Fruit fly (Drosophila melanogaster) whole organism, embryonic: ENCODE measurements around the gene Ubi-p5E.
A peak's percentile ranks its signal among the peaks of the same experiment; 100 is the strongest.

Source experiments
- Abd-B ChIP-seq: fragments of 200-800 bp; sonication (Bioruptor generic); optimal IDR thresholded peaks from 2 replicates; lab custom pipeline; 2018; ENCODE audit warnings: missing biosample characterization, mild to moderate bottlenecking, missing genetic modification characterization, moderate library complexity
- Atf6 ChIP-seq: fragments of 200-800 bp; sonication (Bioruptor generic); IDR thresholded peaks from 2 replicates; pipeline ENCODE4 v1.3.6; 2022; ENCODE audit warnings: missing biosample characterization, missing genetic modification characterization
- Bgb ChIP-seq: fragments of 200-800 bp; sonication (Bioruptor generic); IDR thresholded peaks from 2 replicates; pipeline ENCODE4 v1.3.6; 2022; ENCODE audit warnings: missing biosample characterization, missing genetic modification characterization; ENCODE audit not compliant: partially characterized antibody
- BtbVII ChIP-seq: fragments of 200-800 bp; sonication (Bioruptor generic); optimal IDR thresholded peaks from 3 replicates; lab custom pipeline; 2017; ENCODE audit warnings: missing biosample characterization, mild to moderate bottlenecking, missing genetic modification characterization
- CG10147 ChIP-seq: fragments of 200-800 bp; sonication (Bioruptor generic); optimal IDR thresholded peaks from 2 replicates; lab custom pipeline; 2019; ENCODE audit warnings: missing biosample characterization, mild to moderate bottlenecking, missing genetic modification characterization, moderate library complexity
- CG10209 ChIP-seq: fragments of 200-800 bp; sonication (Bioruptor generic); optimal IDR thresholded peaks from 3 replicates; lab custom pipeline; 2017; ENCODE audit warnings: missing biosample characterization, mild to moderate bottlenecking, missing genetic modification characterization, missing genetic modification reagents
- CG1024 ChIP-seq: fragments of 200-800 bp; sonication (Bioruptor generic); IDR thresholded peaks from 2 replicates; pipeline ENCODE4 v1.3.6; 2022; ENCODE audit warnings: missing biosample characterization, missing genetic modification characterization
- CG10959 ChIP-seq: fragments of 200-800 bp; sonication (Bioruptor generic); IDR thresholded peaks from 2 replicates; pipeline ENCODE4 v1.3.6; 2022; ENCODE audit warnings: missing biosample characterization, missing genetic modification characterization
- CG11093 ChIP-seq: fragments of 200-800 bp; sonication (Bioruptor generic); IDR thresholded peaks from 3 replicates; pipeline ENCODE4 v1.3.6; 2022; ENCODE audit warnings: missing biosample characterization, missing genetic modification characterization
- CG11695 ChIP-seq: fragments of 200-800 bp; sonication (Bioruptor generic); IDR thresholded peaks from 3 replicates; pipeline ENCODE4 v1.3.6; 2022; ENCODE audit warnings: missing biosample characterization, missing genetic modification characterization
- CG13296 ChIP-seq: fragments of 200-800 bp; sonication (Bioruptor generic); optimal IDR thresholded peaks from 3 replicates; lab custom pipeline; 2018; ENCODE audit warnings: missing biosample characterization, mild to moderate bottlenecking, missing genetic modification characterization
- CG14667 ChIP-seq: fragments of 200-800 bp; sonication (Bioruptor generic); IDR thresholded peaks from 2 replicates; pipeline ENCODE4 v1.3.6; 2022; ENCODE audit warnings: missing biosample characterization, missing genetic modification characterization
- CG17186 ChIP-seq: fragments of 200-800 bp; sonication (Bioruptor generic); optimal IDR thresholded peaks from 3 replicates; lab custom pipeline; 2017; ENCODE audit warnings: missing biosample characterization, missing genetic modification reagents, missing genetic modification characterization
- CG17568 ChIP-seq: fragments of 200-800 bp; sonication (Bioruptor generic); optimal IDR thresholded peaks from 2 replicates; lab custom pipeline; 2018; ENCODE audit warnings: missing biosample characterization, mild to moderate bottlenecking, missing genetic modification characterization, moderate library complexity
- CG17829 ChIP-seq: fragments of 200-800 bp; optimal IDR thresholded peaks from 2 replicates; lab custom pipeline; 2019; ENCODE audit warnings: missing biosample characterization, mild to moderate bottlenecking, missing genetic modification characterization, moderate library complexity
- CG3847 ChIP-seq: fragments of 200-800 bp; sonication (Bioruptor generic); IDR thresholded peaks from 2 replicates; pipeline ENCODE4 v1.3.6; 2022; ENCODE audit warnings: missing biosample characterization, missing genetic modification characterization
- CG7357 ChIP-seq: fragments of 200-800 bp; sonication (Bioruptor generic); IDR thresholded peaks from 3 replicates; pipeline ENCODE4 v1.3.6; 2022; ENCODE audit warnings: missing biosample characterization, missing genetic modification characterization
- CG7372 ChIP-seq: fragments of 200-800 bp; sonication (Bioruptor generic); IDR thresholded peaks from 2 replicates; pipeline ENCODE4 v1.3.6; 2022; ENCODE audit warnings: missing biosample characterization, missing genetic modification characterization
- CG7786 ChIP-seq: fragments of 200-800 bp; sonication (Bioruptor generic); optimal IDR thresholded peaks from 2 replicates; lab custom pipeline; 2016; ENCODE audit warnings: missing biosample characterization, missing genetic modification characterization
- CG7987 ChIP-seq: fragments of 200-800 bp; sonication (Bioruptor generic); optimal IDR thresholded peaks from 2 replicates; lab custom pipeline; 2018; ENCODE audit warnings: missing biosample characterization, mild to moderate bottlenecking, missing genetic modification characterization, moderate library complexity
- CG8281 ChIP-seq: fragments of 200-800 bp; sonication (Bioruptor generic); optimal IDR thresholded peaks from 2 replicates; lab custom pipeline; 2018; ENCODE audit warnings: missing biosample characterization, mild to moderate bottlenecking, missing genetic modification characterization, moderate library complexity
- CG8478 ChIP-seq: fragments of >200 bp; optimal IDR thresholded peaks from 2 replicates; lab custom pipeline; 2018
- CkIIα-i1 ChIP-seq: fragments of 200-800 bp; sonication (Bioruptor generic); IDR thresholded peaks from 2 replicates; pipeline ENCODE4 v1.3.6; 2022; ENCODE audit warnings: missing biosample characterization, missing genetic modification characterization
- CoRest ChIP-seq: fragments of 200-800 bp; sonication (Bioruptor generic); optimal IDR thresholded peaks from 3 replicates; lab custom pipeline; 2018; ENCODE audit warnings: missing biosample characterization, mild to moderate bottlenecking, missing genetic modification characterization, moderate library complexity
- Dip2 ChIP-seq: fragments of 200-800 bp; sonication (Bioruptor generic); IDR thresholded peaks from 2 replicates; pipeline ENCODE4 v1.3.6; 2022; ENCODE audit warnings: missing biosample characterization, missing genetic modification characterization
- Drgx ChIP-seq: fragments of 200-800 bp; sonication (Bioruptor generic); IDR thresholded peaks from 2 replicates; pipeline ENCODE4 v1.3.6; 2022; ENCODE audit warnings: missing biosample characterization, missing genetic modification characterization
- E2f1 ChIP-seq: fragments of 200-800 bp; sonication (Bioruptor generic); IDR thresholded peaks from 2 replicates; pipeline ENCODE4 v1.3.6; 2022; ENCODE audit warnings: missing biosample characterization, missing genetic modification characterization
- Elba2 ChIP-seq: fragments of 200-800 bp; sonication (Bioruptor generic); optimal IDR thresholded peaks from 3 replicates; lab custom pipeline; 2016; ENCODE audit warnings: missing biosample characterization, missing genetic modification characterization
- Fer1 ChIP-seq: fragments of 200-800 bp; sonication (Bioruptor generic); optimal IDR thresholded peaks from 2 replicates; lab custom pipeline; 2017; ENCODE audit warnings: missing biosample characterization, mild to moderate bottlenecking, missing genetic modification characterization
- Gug ChIP-seq: fragments of 200-800 bp; sonication (Bioruptor generic); IDR thresholded peaks from 4 replicates; pipeline ENCODE4 v1.3.6; 2022; ENCODE audit warnings: missing biosample characterization, missing genetic modification characterization
- Hr39 ChIP-seq: fragments of >200 bp; optimal IDR thresholded peaks from 2 replicates; lab custom pipeline; 2017
- Mad ChIP-seq: fragments of 200-800 bp; sonication (Bioruptor generic); optimal IDR thresholded peaks from 2 replicates; lab custom pipeline; 2016; ENCODE audit warnings: missing biosample characterization, missing genetic modification characterization
- Nf-YA ChIP-seq: fragments of 200-800 bp; sonication (Bioruptor generic); IDR thresholded peaks from 2 replicates; pipeline ENCODE4 v1.3.6; 2022; ENCODE audit warnings: missing biosample characterization, missing genetic modification characterization
- Nf-YC ChIP-seq: fragments of 200-800 bp; optimal IDR thresholded peaks from 3 replicates; lab custom pipeline; 2019; ENCODE audit warnings: missing biosample characterization, mild to moderate bottlenecking, missing genetic modification characterization, moderate library complexity
- NfI ChIP-seq: fragments of 200-800 bp; sonication (Bioruptor generic); optimal IDR thresholded peaks from 3 replicates; lab custom pipeline; 2018; ENCODE audit warnings: missing biosample characterization, mild to moderate bottlenecking, missing genetic modification characterization, moderate library complexity
- Usf ChIP-seq: fragments of 200-800 bp; sonication (Bioruptor generic); optimal IDR thresholded peaks from 2 replicates; lab custom pipeline; 2017; ENCODE audit warnings: missing genotype, missing biosample characterization, missing genetic modification characterization
- al ChIP-seq: fragments of 200-800 bp; sonication (Bioruptor generic); IDR thresholded peaks from 2 replicates; pipeline ENCODE4 v1.3.6; 2022; ENCODE audit warnings: missing biosample characterization, missing genetic modification characterization
- br ChIP-seq: fragments of >200 bp; optimal IDR thresholded peaks from 2 replicates; lab custom pipeline; 2017
- chm ChIP-seq: fragments of 200-800 bp; sonication (Bioruptor generic); IDR thresholded peaks from 2 replicates; pipeline ENCODE4 v1.3.6; 2022; ENCODE audit warnings: missing biosample characterization, missing genetic modification characterization
- chn ChIP-seq: fragments of 200-800 bp; sonication (Bioruptor generic); optimal IDR thresholded peaks from 2 replicates; lab custom pipeline; 2016; ENCODE audit warnings: missing biosample characterization, missing genetic modification characterization
- crp ChIP-seq, 2 experiments: fragments of 200-800 bp; sonication (Bioruptor generic); optimal IDR thresholded peaks; 2 replicates in 1 of 2; 3 replicates in 1 of 2; lab custom pipeline; 2017; ENCODE audit warnings: missing biosample characterization in 2 of 2, missing genetic modification characterization in 2 of 2, mild to moderate bottlenecking in 1 of 2, moderate library complexity in 1 of 2
- cwo ChIP-seq: fragments of 200-800 bp; sonication (Bioruptor generic); optimal IDR thresholded peaks from 3 replicates; lab custom pipeline; 2017; ENCODE audit warnings: missing biosample characterization, missing genetic modification characterization, mild to moderate bottlenecking, moderate library complexity, missing genetic modification reagents
- fd96Cb ChIP-seq: fragments of 200-800 bp; sonication (Bioruptor generic); optimal IDR thresholded peaks from 2 replicates; lab custom pipeline; 2018; ENCODE audit warnings: missing biosample characterization, mild to moderate bottlenecking, missing genetic modification characterization, moderate library complexity
- ftz-f1 ChIP-seq: fragments of 200-800 bp; sonication (Bioruptor generic); optimal IDR thresholded peaks from 2 replicates; lab custom pipeline; 2016; ENCODE audit warnings: missing biosample characterization, missing genetic modification characterization
- lbe ChIP-seq: fragments of 200-800 bp; sonication (Bioruptor generic); optimal IDR thresholded peaks from 2 replicates; lab custom pipeline; 2016; ENCODE audit warnings: missing biosample characterization, mild to moderate bottlenecking, missing genetic modification characterization
- mam ChIP-seq: fragments of 200-800 bp; sonication (Bioruptor generic); optimal IDR thresholded peaks from 3 replicates; lab custom pipeline; 2016; ENCODE audit warnings: missing biosample characterization, missing genetic modification characterization
- nerfin-2 ChIP-seq: fragments of 200-800 bp; sonication (Bioruptor generic); IDR thresholded peaks from 2 replicates; pipeline ENCODE4 v1.3.6; 2022; ENCODE audit warnings: missing biosample characterization, missing genetic modification characterization; ENCODE audit not compliant: partially characterized antibody
- ssp ChIP-seq: fragments of 200-800 bp; sonication (Bioruptor generic); IDR thresholded peaks from 2 replicates; pipeline ENCODE4 v1.3.6; 2022; ENCODE audit warnings: missing biosample characterization, missing genetic modification characterization
- sug ChIP-seq: fragments of 200-800 bp; optimal IDR thresholded peaks from 2 replicates; lab custom pipeline; 2019; ENCODE audit warnings: missing biosample characterization, mild to moderate bottlenecking, missing genetic modification characterization, moderate library complexity
- unc-4 ChIP-seq: fragments of 200-800 bp; sonication (Bioruptor generic); IDR thresholded peaks from 2 replicates; pipeline ENCODE4 v1.3.6; 2022; ENCODE audit warnings: missing biosample characterization, missing genetic modification characterization; ENCODE audit not compliant: partially characterized antibody
- wdn ChIP-seq: fragments of 200-800 bp; sonication (Bioruptor generic); IDR thresholded peaks from 2 replicates; pipeline ENCODE4 v1.3.6; 2022; ENCODE audit warnings: missing biosample characterization, missing genetic modification characterization
- zfh2 ChIP-seq: fragments of 200-800 bp; sonication (Bioruptor generic); optimal IDR thresholded peaks from 2 replicates; lab custom pipeline; 2016; ENCODE audit warnings: missing biosample characterization, missing genetic modification characterization

Gene Ubi-p5E

DNA sequence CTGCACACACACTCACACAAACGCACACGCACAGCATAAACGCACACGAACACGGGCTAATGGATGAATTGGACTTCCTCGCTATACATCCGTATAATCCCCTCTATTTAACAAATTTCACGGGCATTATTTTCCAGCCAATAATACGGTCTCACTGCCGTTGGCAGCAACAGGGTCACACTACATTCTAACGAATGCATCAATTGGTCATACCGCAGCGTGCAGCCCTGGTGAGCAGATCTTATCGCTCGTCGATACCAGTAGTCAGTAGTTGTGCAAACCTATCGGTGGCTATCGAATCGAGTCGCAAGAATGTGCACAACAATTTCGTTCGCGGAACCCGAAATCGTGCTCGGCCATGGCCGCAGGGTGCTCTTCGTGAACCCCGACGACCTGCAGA lies 8.4 kb upstream of the Ubi-p5E start, which contains the start of the genes Top3beta and wuho (continued):
- TF ChIP-seq sug (tag; lab: Kevin White, UChicago) (peak; percentile 66), nerfin-2 (GFP tag; lab: Robert Waterston, UW) (peak; percentile 18; the same call in 1 of the 2 replicates), Hr39 (lab: Kevin White, UChicago) (no peak), crp (GFP tag; optimal IDR thresholded peaks at IDR 0.05; lab: Kevin White, UChicago) (peak in 1 of 2 experiments; percentile 44), zfh2 (GFP tag; lab: Kevin White, UChicago) (peak; percentile 28), CG17829 (tag; lab: Kevin White, UChicago) (peak; percentile 69), Dip2 (no peak), CG17186 (GFP tag; lab: Kevin White, UChicago) (peak; percentile 85), Abd-B (peak; percentile 25), ftz-f1 (GFP tag; lab: Kevin White, UChicago) (peak; percentile 58), CG10147 (GFP tag; lab: Kevin White, UChicago) (peak; percentile 14), chm (GFP tag; lab: Robert Waterston, UW) (peak; percentile 28; the same call in 1 of the 2 replicates), al (GFP tag; lab: Robert Waterston, UW) (no peak), chn (GFP tag; lab: Kevin White, UChicago) (peak; percentile 8), CG10959 (GFP tag; lab: Robert Waterston, UW) (no peak), fd96Cb (tag; lab: Kevin White, UChicago) (no peak), CG7372 (no peak), CG8478 (lab: Kevin White, UChicago) (no peak), Atf6 (GFP tag; lab: Robert Waterston, UW) (no peak), mam (peak; percentile 58), Gug (GFP tag; lab: Robert Waterston, UW) (no peak), CG11093 (GFP tag; lab: Robert Waterston, UW) (no peak), unc-4 (GFP tag; lab: Robert Waterston, UW) (peak; percentile 74), CG8281 (no peak), lbe (peak; percentile 30), cwo (GFP tag; lab: Kevin White, UChicago) (no peak), Nf-YC (tag; lab: Kevin White, UChicago) (peak; percentile 74), CG11695 (GFP tag; lab: Robert Waterston, UW) (no peak), Usf (no peak), E2f1 (GFP tag; lab: Robert Waterston, UW) (no peak), CoRest (peak; percentile 32), CG3847 (GFP tag; lab: Robert Waterston, UW) (peak; percentile 54; the same call in 1 of the 2 replicates), CG7357 (no peak), Elba2 (GFP tag; lab: Kevin White, UChicago) (peak; percentile 23), CG7987 (GFP tag; lab: Kevin White, UChicago) (peak; percentile 65), Mad (GFP tag; lab: Kevin White, UChicago) (peak; percentile 43), CG17568 (GFP tag; lab: Kevin White, UChicago) (no peak), CG1024 (GFP tag; lab: Robert Waterston, UW) (no peak), Nf-YA (GFP tag; lab: Robert Waterston, UW) (no peak), Drgx (GFP tag; lab: Robert Waterston, UW) (no peak), CG7786 (GFP tag; lab: Kevin White, UChicago) (peak; percentile 40), ssp (GFP tag; lab: Robert Waterston, UW) (peak; percentile 46; the same call in 1 of the 2 replicates), Fer1 (GFP tag; lab: Kevin White, UChicago) (peak; percentile 68), CG13296 (no peak), NfI (peak; percentile 33), br (lab: Kevin White, UChicago) (no peak), CkIIα-i1 (GFP tag; lab: Robert Waterston, UW) (no peak), BtbVII (GFP tag; lab: Kevin White, UChicago) (no peak), CG14667 (GFP tag; lab: Robert Waterston, UW) (no peak), wdn (GFP tag; lab: Robert Waterston, UW) (no peak), Bgb (GFP tag; lab: Robert Waterston, UW) (peak; percentile 83), CG10209 (GFP tag; lab: Kevin White, UChicago) (peak; percentile 44)
